Worm (Caenorhabditis elegans) whole organism, late embryonic: ENCODE results near the gene thn-5.

Source experiments
- C08G9.2 ChIP-seq: sonication (generic microtip); optimal IDR thresholded peaks from 2 replicates; lab custom pipeline; 2016; ENCODE audit warnings: mild to moderate bottlenecking, missing genetic modification characterization, moderate library complexity, missing compliant biosample characterization
- F13H6.1 ChIP-seq: sonication (generic microtip); optimal IDR thresholded peaks from 2 replicates; lab custom pipeline; 2016; ENCODE audit warnings: missing genetic modification characterization, missing compliant biosample characterization
- K09A11.1 ChIP-seq: sonication (generic microtip); optimal IDR thresholded peaks from 2 replicates; lab custom pipeline; 2017; ENCODE audit warnings: antibody characterized with exemption, mild to moderate bottlenecking, missing genetic modification characterization, missing compliant biosample characterization; ENCODE audit not compliant: insufficient read depth
- Y22D7AL.16 ChIP-seq: sonication (generic microtip); optimal IDR thresholded peaks from 2 replicates; lab custom pipeline; 2016; ENCODE audit warnings: missing genetic modification characterization, missing compliant biosample characterization
- ahr-1 ChIP-seq: sonication (generic microtip); optimal IDR thresholded peaks from 2 replicates; lab custom pipeline; 2016; ENCODE audit warnings: missing genetic modification characterization, missing compliant biosample characterization
- ama-1 ChIP-seq: fragments of 150-350 bp; optimal IDR thresholded peaks from 2 replicates; lab custom pipeline; 2014
- ceh-18 ChIP-seq: sonication (generic microtip); optimal IDR thresholded peaks from 2 replicates; lab custom pipeline; 2016; ENCODE audit warnings: missing genetic modification characterization, missing compliant biosample characterization
- ceh-19 ChIP-seq: fragments of 200-800 bp; sonication (Bioruptor generic); optimal IDR thresholded peaks from 2 replicates; lab custom pipeline; 2018; ENCODE audit warnings: mild to moderate bottlenecking, missing genetic modification characterization, missing compliant biosample characterization
- ceh-2 ChIP-seq: sonication (generic microtip); optimal IDR thresholded peaks from 2 replicates; lab custom pipeline; 2016; ENCODE audit warnings: missing genotype, missing genetic modification characterization, missing compliant biosample characterization
- ceh-24 ChIP-seq: sonication (generic microtip); optimal IDR thresholded peaks from 2 replicates; lab custom pipeline; 2016; ENCODE audit warnings: mild to moderate bottlenecking, missing genetic modification characterization, missing compliant biosample characterization
- ceh-30 ChIP-seq: fragments of 150-350 bp; optimal IDR thresholded peaks from 2 replicates; lab custom pipeline; 2014; ENCODE audit warnings: missing biosample characterization, missing genetic modification characterization
- ceh-31 ChIP-seq: sonication (generic microtip); optimal IDR thresholded peaks from 2 replicates; lab custom pipeline; 2016; ENCODE audit warnings: missing genetic modification characterization, missing compliant biosample characterization
- ceh-34 ChIP-seq: sonication (generic microtip); optimal IDR thresholded peaks from 2 replicates; lab custom pipeline; 2016; ENCODE audit warnings: mild to moderate bottlenecking, missing genetic modification characterization, missing compliant biosample characterization
- ceh-45 ChIP-seq: fragments of 200-800 bp; sonication (Bioruptor generic); IDR thresholded peaks from 2 replicates; pipeline ENCODE4 v1.3.6; 2022; ENCODE audit warnings: missing genetic modification reagents, missing genetic modification characterization, missing compliant biosample characterization
- ceh-48 ChIP-seq: sonication (generic microtip); optimal IDR thresholded peaks from 2 replicates; lab custom pipeline; 2016; ENCODE audit warnings: missing genetic modification characterization, inconsistent platforms, missing compliant biosample characterization
- ceh-6 ChIP-seq: fragments of 200-800 bp; sonication (Bioruptor generic); optimal IDR thresholded peaks from 2 replicates; lab custom pipeline; 2018; ENCODE audit warnings: mild to moderate bottlenecking, missing genetic modification characterization, missing compliant biosample characterization
- che-1 ChIP-seq: sonication (generic microtip); optimal IDR thresholded peaks from 2 replicates; lab custom pipeline; 2016; ENCODE audit warnings: mild to moderate bottlenecking, missing genetic modification characterization, missing compliant biosample characterization
- dmd-4 ChIP-seq: sonication (generic microtip); optimal IDR thresholded peaks from 2 replicates; lab custom pipeline; 2016; ENCODE audit warnings: borderline replicate concordance, missing genetic modification characterization, missing compliant biosample characterization
- elt-2 ChIP-seq: sonication (generic microtip); optimal IDR thresholded peaks from 2 replicates; lab custom pipeline; 2016; ENCODE audit warnings: missing genetic modification reagents, missing genetic modification characterization, missing compliant biosample characterization
- ets-4 ChIP-seq: sonication (generic microtip); optimal IDR thresholded peaks from 2 replicates; lab custom pipeline; 2016; ENCODE audit warnings: missing genetic modification characterization, missing compliant biosample characterization
- eyg-1 ChIP-seq: sonication (generic microtip); optimal IDR thresholded peaks from 2 replicates; lab custom pipeline; 2016; ENCODE audit warnings: missing genotype, missing genetic modification characterization, missing compliant biosample characterization
- fax-1 ChIP-seq: sonication (generic microtip); optimal IDR thresholded peaks from 2 replicates; lab custom pipeline; 2016; ENCODE audit warnings: missing genotype, missing genetic modification characterization, missing compliant biosample characterization
- fkh-10 ChIP-seq: fragments of 150-350 bp; optimal IDR thresholded peaks from 2 replicates; lab custom pipeline; 2014; ENCODE audit warnings: missing biosample characterization, missing genetic modification reagents, missing genetic modification characterization
- gmeb-2 ChIP-seq: sonication (generic microtip); optimal IDR thresholded peaks from 2 replicates; lab custom pipeline; 2016; ENCODE audit warnings: missing genetic modification characterization, inconsistent platforms, missing compliant biosample characterization
- hlh-13 ChIP-seq: fragments of 200-800 bp; sonication (Bioruptor generic); optimal IDR thresholded peaks from 2 replicates; lab custom pipeline; 2018; ENCODE audit warnings: mild to moderate bottlenecking, missing genetic modification characterization, missing compliant biosample characterization
- hlh-30 ChIP-seq: sonication (generic microtip); optimal IDR thresholded peaks from 2 replicates; lab custom pipeline; 2017; ENCODE audit warnings: antibody characterized with exemption, missing genetic modification characterization, missing compliant biosample characterization; ENCODE audit not compliant: insufficient read depth
- hlh-8 ChIP-seq: sonication (generic microtip); optimal IDR thresholded peaks from 2 replicates; lab custom pipeline; 2016; ENCODE audit warnings: missing genotype, missing genetic modification characterization, missing compliant biosample characterization
- lin-11 ChIP-seq: fragments of 200-800 bp; sonication (Bioruptor generic); optimal IDR thresholded peaks from 2 replicates; lab custom pipeline; 2018; ENCODE audit warnings: mild to moderate bottlenecking, missing genetic modification characterization, missing compliant biosample characterization
- madf-2 ChIP-seq: sonication (generic microtip); optimal IDR thresholded peaks from 2 replicates; lab custom pipeline; 2017; ENCODE audit warnings: missing genetic modification characterization, missing compliant biosample characterization
- mec-3 ChIP-seq: sonication (generic microtip); optimal IDR thresholded peaks from 2 replicates; lab custom pipeline; 2016; ENCODE audit warnings: borderline replicate concordance, missing genetic modification characterization, missing compliant biosample characterization
- nfya-1 ChIP-seq: sonication (generic microtip); optimal IDR thresholded peaks from 2 replicates; lab custom pipeline; 2017; ENCODE audit warnings: missing genetic modification characterization, mild to moderate bottlenecking, missing compliant biosample characterization, antibody characterized with exemption, moderate library complexity
- nhr-11 ChIP-seq: fragments of 150-350 bp; optimal IDR thresholded peaks from 2 replicates; lab custom pipeline; 2014; ENCODE audit warnings: missing biosample characterization, missing genetic modification characterization
- npax-4 ChIP-seq: sonication (generic microtip); optimal IDR thresholded peaks from 2 replicates; lab custom pipeline; 2016; ENCODE audit warnings: missing genetic modification characterization, missing compliant biosample characterization
- odd-2 ChIP-seq: sonication (generic microtip); optimal IDR thresholded peaks from 2 replicates; lab custom pipeline; 2017; ENCODE audit warnings: antibody characterized with exemption, mild to moderate bottlenecking, missing genetic modification characterization, missing compliant biosample characterization
- pag-3 ChIP-seq: sonication (generic microtip); optimal IDR thresholded peaks from 2 replicates; lab custom pipeline; 2016; ENCODE audit warnings: missing compliant biosample characterization, missing genetic modification characterization, borderline replicate concordance
- pha-2 ChIP-seq: sonication (generic microtip); optimal IDR thresholded peaks from 2 replicates; lab custom pipeline; 2017; ENCODE audit warnings: mild to moderate bottlenecking, missing genetic modification characterization, missing compliant biosample characterization
- pqm-1 ChIP-seq: sonication (generic microtip); optimal IDR thresholded peaks from 2 replicates; lab custom pipeline; 2016; ENCODE audit warnings: missing genetic modification characterization, missing compliant biosample characterization
- pros-1 ChIP-seq: fragments of 150-350 bp; optimal IDR thresholded peaks from 2 replicates; lab custom pipeline; 2014; ENCODE audit warnings: missing biosample characterization, missing genetic modification reagents, missing genetic modification characterization
- ref-2 ChIP-seq: sonication (generic microtip); optimal IDR thresholded peaks from 2 replicates; lab custom pipeline; 2016; ENCODE audit warnings: missing genetic modification characterization, missing compliant biosample characterization
- rnt-1 ChIP-seq: sonication (generic microtip); optimal IDR thresholded peaks from 2 replicates; lab custom pipeline; 2016; ENCODE audit warnings: missing genetic modification characterization, missing compliant biosample characterization
- sdc-2 ChIP-seq: sonication (generic microtip); optimal IDR thresholded peaks from 2 replicates; lab custom pipeline; 2016; ENCODE audit warnings: missing genotype, missing genetic modification characterization, missing compliant biosample characterization
- sox-2 ChIP-seq: fragments of 200-800 bp; sonication (Bioruptor generic); IDR thresholded peaks from 2 replicates; pipeline ENCODE4 v1.3.6; 2022; ENCODE audit warnings: missing genetic modification reagents, missing genetic modification characterization, missing compliant biosample characterization
- sox-4 ChIP-seq: sonication (generic microtip); optimal IDR thresholded peaks from 2 replicates; lab custom pipeline; 2017; ENCODE audit warnings: mild to moderate bottlenecking, missing genetic modification characterization, inconsistent platforms, missing compliant biosample characterization
- tbx-7 ChIP-seq: sonication (generic microtip); optimal IDR thresholded peaks from 2 replicates; lab custom pipeline; 2016; ENCODE audit warnings: missing genotype, missing genetic modification characterization, missing compliant biosample characterization
- ttx-3 ChIP-seq: sonication (generic microtip); optimal IDR thresholded peaks from 2 replicates; lab custom pipeline; 2016; ENCODE audit warnings: missing genetic modification reagents, missing genetic modification characterization, missing compliant biosample characterization
- unc-3 ChIP-seq, 2 experiments: fragments of 200-800 bp in 1 of 2; sonication (Bioruptor generic) in 1 of 2; sonication (generic microtip) in 1 of 2; conservative IDR thresholded peaks in 1 of 2; optimal IDR thresholded peaks in 1 of 2; 2 replicates each; pipeline versions ENCODE4 v1.3.6 to Lab custom; 2016 to 2022; ENCODE audit warnings: missing compliant biosample characterization in 2 of 2, missing genetic modification characterization in 2 of 2, missing genetic modification reagents in 1 of 2
- unc-42 ChIP-seq: sonication (generic microtip); optimal IDR thresholded peaks from 2 replicates; lab custom pipeline; 2016; ENCODE audit warnings: missing genotype, missing genetic modification characterization, missing compliant biosample characterization
- unc-55 ChIP-seq: sonication (generic microtip); optimal IDR thresholded peaks from 2 replicates; lab custom pipeline; 2017; ENCODE audit warnings: missing biosample characterization, missing genetic modification reagents, missing genetic modification characterization
- zip-5 ChIP-seq: sonication (generic microtip); optimal IDR thresholded peaks from 2 replicates; lab custom pipeline; 2016; ENCODE audit warnings: missing genetic modification characterization, missing compliant biosample characterization
- ztf-16 ChIP-seq: sonication (generic microtip); optimal IDR thresholded peaks from 2 replicates; lab custom pipeline; 2017; ENCODE audit warnings: missing genetic modification characterization, missing compliant biosample characterization

Gene thn-5

DNA sequence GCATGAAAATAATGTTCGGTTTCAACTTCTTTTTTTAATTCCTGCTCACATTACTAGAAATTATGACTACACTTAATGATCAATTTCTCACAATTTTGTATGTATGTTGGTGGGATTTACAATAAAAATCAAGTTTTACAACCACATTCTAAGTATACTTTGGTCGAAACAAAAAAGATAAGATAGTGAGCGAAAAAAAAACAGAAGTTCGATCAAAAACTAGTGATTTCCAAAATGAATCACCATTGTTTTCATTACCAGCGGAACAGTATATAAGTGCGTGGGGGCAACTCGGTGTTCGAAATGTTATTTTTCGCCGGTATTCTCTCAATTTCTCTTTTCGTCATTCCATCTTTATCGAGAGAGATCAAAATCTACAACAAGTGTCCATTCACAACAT, at the start of gene thn-5:
TSS of gene thn-5 (plus strand) at position 301 of the 400 bp plus-strand sequence.
- TF ChIP-seq ceh-48 (tag; lab: Kevin White, UChicago) (no peak), tbx-7 (tag; lab: Kevin White, UChicago) (no peak), ahr-1 (no peak), madf-2 (tag; lab: Kevin White, UChicago) (no peak)

DNA sequence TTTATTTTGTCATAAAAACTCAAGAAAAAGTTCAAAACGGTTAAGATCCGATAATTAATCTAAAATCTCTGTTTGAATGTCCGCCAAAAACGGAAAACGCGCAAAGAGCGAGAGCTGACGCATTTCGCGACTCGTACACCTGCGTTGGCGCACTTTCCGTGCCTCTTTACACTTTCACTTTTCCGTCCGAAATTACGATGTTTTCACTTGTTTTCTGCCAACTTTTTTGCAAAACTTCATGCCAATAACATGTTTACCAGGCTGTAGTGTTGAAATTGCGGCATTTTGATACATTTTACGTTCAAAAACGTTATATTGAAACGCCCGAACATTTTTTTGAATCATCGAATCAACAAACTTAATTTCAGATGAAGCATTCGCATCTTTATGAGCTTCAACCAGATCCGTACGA, 46.9 kb upstream of the thn-5 start, which contains the start of gene W03F8.4:
TSS of gene W03F8.4 (plus strand) at position 369 of the 412 bp plus-strand sequence.
- TF ChIP-seq dmd-4 (tag; lab: Kevin White, UChicago) (no peak), hlh-30 (tag; lab: Kevin White, UChicago) (no peak), ceh-34 (tag; lab: Kevin White, UChicago) (peak; percentile 64), pqm-1 (no peak), hlh-8 (tag; lab: Kevin White, UChicago) (no peak), unc-3 (GFP tag; conservative IDR thresholded peaks at IDR 0.05; lab: Robert Waterston, UW) (no peak), unc-3 (tag; optimal IDR thresholded peaks at IDR 0.05; lab: Kevin White, UChicago) (peak; percentile 8), sdc-2 (tag; lab: Kevin White, UChicago) (peak; percentile 16), ceh-18 (tag; lab: Kevin White, UChicago) (peak; percentile 53), pag-3 (tag; lab: Kevin White, UChicago) (no peak), madf-2 (tag; lab: Kevin White, UChicago) (peak; percentile 34), Y22D7AL.16 (tag; lab: Kevin White, UChicago) (no peak), ceh-24 (tag; lab: Kevin White, UChicago) (no peak), gmeb-2 (no peak), pha-2 (tag; lab: Kevin White, UChicago) (peak; percentile 45), ceh-30 (tag; lab: Kevin White, UChicago) (peak; percentile 83), ref-2 (peak; percentile 69), sox-4 (tag; lab: Kevin White, UChicago) (no peak), unc-42 (tag; lab: Kevin White, UChicago) (peak; percentile 58), sox-2 (no peak), pros-1 (peak; percentile 31), ceh-6 (GFP tag; lab: Kevin White, UChicago) (no peak), ceh-2 (tag; lab: Kevin White, UChicago) (peak; percentile 35), nfya-1 (tag; lab: Kevin White, UChicago) (peak; percentile 76), unc-55 (no peak), che-1 (tag; lab: Kevin White, UChicago) (peak; percentile 37), zip-5 (tag; lab: Kevin White, UChicago) (peak; percentile 12), npax-4 (tag; lab: Kevin White, UChicago) (no peak), ceh-45 (GFP tag; lab: Robert Waterston, UW) (0 out of 2 replicates have a peak, but pooled peaks have one; percentile 57), ztf-16 (tag; lab: Kevin White, UChicago) (no peak), hlh-13 (no peak), ceh-19 (GFP tag; lab: Kevin White, UChicago) (no peak), fax-1 (tag; lab: Kevin White, UChicago) (no peak), ahr-1 (no peak), odd-2 (no peak), ama-1 (lab: Kevin White, UChicago) (peak; percentile 89), ceh-31 (tag; lab: Kevin White, UChicago) (peak; percentile 77), nhr-11 (tag; lab: Kevin White, UChicago) (no peak), mec-3 (tag; lab: Kevin White, UChicago) (no peak), K09A11.1 (tag; lab: Kevin White, UChicago) (no peak), ets-4 (tag; lab: Kevin White, UChicago) (no peak), rnt-1 (peak; percentile 71), fkh-10 (no peak), C08G9.2 (peak; percentile 8), F13H6.1 (tag; lab: Kevin White, UChicago) (no peak), ttx-3 (peak; percentile 33), lin-11 (tag; lab: Kevin White, UChicago) (peak; percentile 26), elt-2 (peak; percentile 28), ceh-48 (tag; lab: Kevin White, UChicago) (no peak), eyg-1 (tag; lab: Kevin White, UChicago) (no peak)
